Worm (Caenorhabditis elegans) whole organism, mixed stage, embryonic: ENCODE data around the gene srp-3.

Source experiments
- ceh-39 ChIP-seq: fragments of 150-350 bp; optimal IDR thresholded peaks from 2 replicates; lab custom pipeline; 2014; ENCODE audit warnings: missing biosample characterization, missing genetic modification characterization
- ces-1 ChIP-seq: fragments of 150-350 bp; optimal IDR thresholded peaks from 2 replicates; lab custom pipeline; 2014; ENCODE audit warnings: missing biosample characterization, missing genetic modification reagents, missing genetic modification characterization
- lin-13 ChIP-seq: fragments of 150-350 bp; optimal IDR thresholded peaks from 2 replicates; lab custom pipeline; 2014; ENCODE audit warnings: missing biosample characterization, missing genetic modification characterization
- lin-32 ChIP-seq: fragments of 200-800 bp; sonication (Bioruptor generic); optimal IDR thresholded peaks from 2 replicates; lab custom pipeline; 2018; ENCODE audit warnings: mild to moderate bottlenecking, missing genetic modification characterization, missing compliant biosample characterization
- lsy-2 ChIP-seq: fragments of 150-350 bp; optimal IDR thresholded peaks from 2 replicates; lab custom pipeline; 2014; ENCODE audit warnings: missing biosample characterization, missing genetic modification characterization
- mab-5 ChIP-seq: fragments of 150-350 bp; optimal IDR thresholded peaks from 2 replicates; lab custom pipeline; 2014; ENCODE audit warnings: missing biosample characterization, missing genetic modification characterization
- nhr-12 ChIP-seq: fragments of 150-350 bp; optimal IDR thresholded peaks from 2 replicates; lab custom pipeline; 2014; ENCODE audit warnings: missing biosample characterization, missing genetic modification characterization
- nhr-76 ChIP-seq: sonication (generic microtip); optimal IDR thresholded peaks from 2 replicates; lab custom pipeline; 2017; ENCODE audit warnings: missing biosample characterization, missing genetic modification characterization
- snpc-4 ChIP-seq: fragments of 150-350 bp; optimal IDR thresholded peaks from 2 replicates; lab custom pipeline; 2014; ENCODE audit warnings: missing biosample characterization, missing genetic modification characterization
- tbx-8 ChIP-seq: fragments of 200-800 bp; sonication (Bioruptor generic); optimal IDR thresholded peaks from 2 replicates; lab custom pipeline; 2018; ENCODE audit warnings: mild to moderate bottlenecking, missing genetic modification characterization, moderate library complexity, missing compliant biosample characterization
- unc-39 ChIP-seq: fragments of 150-350 bp; optimal IDR thresholded peaks from 2 replicates; lab custom pipeline; 2014; ENCODE audit warnings: missing biosample characterization, missing genetic modification characterization
- ztf-11 ChIP-seq: fragments of 150-350 bp; optimal IDR thresholded peaks from 2 replicates; lab custom pipeline; 2014; ENCODE audit warnings: missing biosample characterization, missing genetic modification characterization

- no peak for TF ChIP-seq tbx-8
- TF ChIP-seq lin-32 = no peak
- no peak for TF ChIP-seq nhr-12 (tag; lab: Kevin White, UChicago)
- TF ChIP-seq nhr-76 (tag; lab: Kevin White, UChicago) = no peak
- TF ChIP-seq snpc-4 = no peak
- TF ChIP-seq lin-13 = no peak
- TF ChIP-seq lsy-2 (tag; lab: Kevin White, UChicago) = no peak
- TF ChIP-seq mab-5 (tag; lab: Kevin White, UChicago) = no peak
- no peak for TF ChIP-seq ces-1
- no peak for TF ChIP-seq ztf-11 (tag; lab: Kevin White, UChicago)
- no peak for TF ChIP-seq ceh-39 (tag; lab: Kevin White, UChicago)
- no peak for TF ChIP-seq unc-39
Observed at ce11 chrV:1937963-1938362, 29.3 kb downstream of the srp-3 start, which contains the start of gene glb-25.
